Fruit fly (Drosophila melanogaster) whole organism, embryonic: Measurements from ENCODE around the gene AP-1-2beta.

Source experiments
- Bdp1 ChIP-seq: fragments of 200-800 bp; sonication (Bioruptor generic); optimal IDR thresholded peaks from 3 replicates; lab custom pipeline; 2016; ENCODE audit warnings: missing biosample characterization, missing genetic modification characterization
- CG1024 ChIP-seq: fragments of 200-800 bp; sonication (Bioruptor generic); IDR thresholded peaks from 2 replicates; pipeline ENCODE4 v1.3.6; 2022; ENCODE audit warnings: missing biosample characterization, missing genetic modification characterization
- CG12071 ChIP-seq: fragments of 200-800 bp; sonication (Bioruptor generic); optimal IDR thresholded peaks from 3 replicates; lab custom pipeline; 2018; ENCODE audit warnings: missing biosample characterization, mild to moderate bottlenecking, missing genetic modification characterization
- CG12299 ChIP-seq: fragments of 200-800 bp; sonication (Bioruptor generic); optimal IDR thresholded peaks from 2 replicates; lab custom pipeline; 2018; ENCODE audit warnings: missing biosample characterization, mild to moderate bottlenecking, missing genetic modification characterization
- CG15514 ChIP-seq: fragments of 200-800 bp; sonication (Bioruptor generic); optimal IDR thresholded peaks from 3 replicates; lab custom pipeline; 2017; ENCODE audit warnings: missing biosample characterization, missing genetic modification characterization, mild to moderate bottlenecking, moderate library complexity, missing genetic modification reagents
- CG16779 ChIP-seq: fragments of 200-800 bp; sonication (Bioruptor generic); IDR thresholded peaks from 2 replicates; pipeline ENCODE4 v1.3.6; 2022; ENCODE audit warnings: missing biosample characterization, missing genetic modification characterization
- CG17385 ChIP-seq: fragments of 200-800 bp; sonication (Bioruptor generic); optimal IDR thresholded peaks from 3 replicates; lab custom pipeline; 2018; ENCODE audit warnings: missing biosample characterization, mild to moderate bottlenecking, missing genetic modification characterization
- CG18764 ChIP-seq: fragments of 200-800 bp; sonication (Bioruptor generic); optimal IDR thresholded peaks from 3 replicates; lab custom pipeline; 2016; ENCODE audit warnings: missing biosample characterization, missing genetic modification characterization
- CG30403 ChIP-seq: fragments of 200-800 bp; sonication (Bioruptor generic); optimal IDR thresholded peaks from 3 replicates; lab custom pipeline; 2016; ENCODE audit warnings: missing biosample characterization, missing genetic modification characterization
- CG32532 ChIP-seq: fragments of 200-800 bp; sonication (Bioruptor generic); IDR thresholded peaks from 2 replicates; pipeline ENCODE4 v1.3.6; 2022; ENCODE audit warnings: missing biosample characterization, missing genetic modification characterization
- CG34224 ChIP-seq: fragments of 200-800 bp; sonication (Bioruptor generic); IDR thresholded peaks from 3 replicates; pipeline ENCODE4 v1.3.6; 2022; ENCODE audit warnings: missing biosample characterization, missing genetic modification characterization; ENCODE audit not compliant: partially characterized antibody
- CG34422 ChIP-seq: fragments of 200-800 bp; sonication (Bioruptor generic); IDR thresholded peaks from 3 replicates; pipeline ENCODE4 v1.3.6; 2022; ENCODE audit warnings: missing biosample characterization, missing genetic modification characterization
- CG3995 ChIP-seq: fragments of 200-800 bp; sonication (Bioruptor generic); optimal IDR thresholded peaks from 3 replicates; lab custom pipeline; 2016; ENCODE audit warnings: missing biosample characterization, missing genetic modification characterization
- CG8290 ChIP-seq, 3 experiments: fragments of 200-800 bp; sonication (Bioruptor generic); optimal IDR thresholded peaks; 2 replicates each; lab custom pipeline; 2016 to 2019; ENCODE audit warnings: missing biosample characterization in 3 of 3, missing genetic modification characterization in 3 of 3, mild to moderate bottlenecking in 2 of 3, moderate library complexity in 1 of 3
- CG9932 ChIP-seq: fragments of 200-800 bp; sonication (Bioruptor generic); IDR thresholded peaks from 2 replicates; pipeline ENCODE4 v1.3.6; 2022; ENCODE audit warnings: missing biosample characterization, missing genetic modification characterization
- CHES-1-like ChIP-seq: fragments of 200-800 bp; sonication (Bioruptor generic); optimal IDR thresholded peaks from 2 replicates; lab custom pipeline; 2016; ENCODE audit warnings: missing biosample characterization, missing genetic modification characterization
- CoRest ChIP-seq: fragments of 200-800 bp; sonication (Bioruptor generic); optimal IDR thresholded peaks from 3 replicates; lab custom pipeline; 2018; ENCODE audit warnings: missing biosample characterization, mild to moderate bottlenecking, missing genetic modification characterization, moderate library complexity
- Dip2 ChIP-seq: fragments of 200-800 bp; sonication (Bioruptor generic); IDR thresholded peaks from 2 replicates; pipeline ENCODE4 v1.3.6; 2022; ENCODE audit warnings: missing biosample characterization, missing genetic modification characterization
- Doc3 ChIP-seq: fragments of 200-800 bp; sonication (Bioruptor generic); IDR thresholded peaks from 3 replicates; pipeline ENCODE4 v1.3.6; 2022; ENCODE audit warnings: missing biosample characterization, missing genetic modification characterization; ENCODE audit not compliant: partially characterized antibody
- ERR ChIP-seq: fragments of 200-800 bp; sonication (Bioruptor generic); optimal IDR thresholded peaks from 2 replicates; lab custom pipeline; 2016; ENCODE audit warnings: missing biosample characterization, missing genetic modification characterization
- GATAe ChIP-seq: fragments of 200-800 bp; sonication (Bioruptor generic); conservative IDR thresholded peaks from 2 replicates; pipeline ENCODE4 v1.3.6; 2022; ENCODE audit warnings: missing biosample characterization, missing genetic modification characterization
- HmgD ChIP-seq: fragments of 200-800 bp; sonication (Bioruptor generic); optimal IDR thresholded peaks from 3 replicates; lab custom pipeline; 2016; ENCODE audit warnings: missing biosample characterization, missing genetic modification characterization
- HmgZ ChIP-seq: fragments of 200-800 bp; sonication (Bioruptor generic); optimal IDR thresholded peaks from 2 replicates; lab custom pipeline; 2018; ENCODE audit warnings: missing biosample characterization, mild to moderate bottlenecking, missing genetic modification characterization
- Hr39 ChIP-seq: fragments of >200 bp; optimal IDR thresholded peaks from 2 replicates; lab custom pipeline; 2017
- Myb ChIP-seq: fragments of 200-800 bp; sonication (Bioruptor generic); optimal IDR thresholded peaks from 2 replicates; lab custom pipeline; 2016; ENCODE audit warnings: missing biosample characterization, missing genetic modification characterization
- NFAT ChIP-seq: fragments of 200-800 bp; sonication (Bioruptor generic); IDR thresholded peaks from 2 replicates; pipeline ENCODE4 v1.3.6; 2022; ENCODE audit warnings: missing biosample characterization, missing genetic modification characterization
- Nf-YB ChIP-seq: fragments of 200-800 bp; sonication (Bioruptor generic); optimal IDR thresholded peaks from 3 replicates; lab custom pipeline; 2019; ENCODE audit warnings: missing biosample characterization, mild to moderate bottlenecking, missing genetic modification characterization, moderate library complexity
- Pdp1 ChIP-seq, 2 experiments: fragments of 200-800 bp; sonication (Bioruptor generic); optimal IDR thresholded peaks; 3 replicates each; lab custom pipeline; 2016; ENCODE audit warnings: missing biosample characterization in 2 of 2, missing genetic modification characterization in 2 of 2, mild to moderate bottlenecking in 1 of 2, moderate library complexity in 1 of 2
- Ssrp ChIP-seq: fragments of 200-800 bp; sonication (Bioruptor generic); optimal IDR thresholded peaks from 2 replicates; lab custom pipeline; 2018; ENCODE audit warnings: missing biosample characterization, mild to moderate bottlenecking, missing genetic modification characterization, moderate library complexity
- amos ChIP-seq: fragments of 200-800 bp; sonication (Bioruptor generic); IDR thresholded peaks from 2 replicates; pipeline ENCODE4 v1.3.6; 2022; ENCODE audit warnings: missing biosample characterization, missing genetic modification characterization; ENCODE audit not compliant: partially characterized antibody
- br ChIP-seq: fragments of >200 bp; optimal IDR thresholded peaks from 2 replicates; lab custom pipeline; 2017
- bsh ChIP-seq, 2 experiments: fragments of 200-800 bp; sonication (Bioruptor generic); optimal IDR thresholded peaks; 2 replicates each; lab custom pipeline; 2017 to 2018; ENCODE audit warnings: mild to moderate bottlenecking in 2 of 2, missing biosample characterization in 2 of 2, missing genetic modification characterization in 2 of 2, moderate library complexity in 1 of 2
- cad ChIP-seq: fragments of >200 bp; optimal IDR thresholded peaks from 2 replicates; lab custom pipeline; 2017; ENCODE audit warnings: missing biosample characterization, missing genetic modification characterization
- fd102C ChIP-seq: fragments of 200-800 bp; sonication (Bioruptor generic); optimal IDR thresholded peaks from 2 replicates; lab custom pipeline; 2018; ENCODE audit warnings: missing biosample characterization, mild to moderate bottlenecking, missing genetic modification characterization, moderate library complexity
- ftz-f1 ChIP-seq: fragments of 200-800 bp; sonication (Bioruptor generic); optimal IDR thresholded peaks from 2 replicates; lab custom pipeline; 2016; ENCODE audit warnings: missing biosample characterization, missing genetic modification characterization
- gfzf ChIP-seq: fragments of 200-800 bp; sonication (Bioruptor generic); optimal IDR thresholded peaks from 2 replicates; lab custom pipeline; 2016; ENCODE audit warnings: missing biosample characterization, mild to moderate bottlenecking, missing genetic modification characterization, moderate library complexity
- hth ChIP-seq: fragments of >200 bp; optimal IDR thresholded peaks from 2 replicates; lab custom pipeline; 2017; ENCODE audit warnings: inconsistent platforms
- kah ChIP-seq: fragments of 200-800 bp; sonication (Bioruptor generic); optimal IDR thresholded peaks from 2 replicates; lab custom pipeline; 2018; ENCODE audit warnings: missing biosample characterization, mild to moderate bottlenecking, missing genetic modification characterization
- knrl ChIP-seq: fragments of 200-800 bp; sonication (Bioruptor generic); IDR thresholded peaks from 3 replicates; pipeline ENCODE4 v1.3.6; 2022; ENCODE audit warnings: missing biosample characterization, missing genetic modification characterization; ENCODE audit not compliant: partially characterized antibody
- lov ChIP-seq, 2 experiments: fragments of 200-800 bp in 1 of 2; fragments of >200 bp in 1 of 2; sonication (Bioruptor generic) in 1 of 2; IDR thresholded peaks in 1 of 2; optimal IDR thresholded peaks in 1 of 2; 2 replicates in 1 of 2; 3 replicates in 1 of 2; pipeline versions ENCODE4 v1.3.6 to Lab custom; 2017 to 2022; ENCODE audit warnings: missing biosample characterization in 1 of 2, missing genetic modification characterization in 1 of 2
- mam ChIP-seq: fragments of 200-800 bp; sonication (Bioruptor generic); optimal IDR thresholded peaks from 3 replicates; lab custom pipeline; 2016; ENCODE audit warnings: missing biosample characterization, missing genetic modification characterization
- p53 ChIP-seq: fragments of 200-800 bp; sonication (Bioruptor generic); optimal IDR thresholded peaks from 2 replicates; lab custom pipeline; 2016; ENCODE audit warnings: missing biosample characterization, missing genetic modification characterization
- phol ChIP-seq: fragments of 200-800 bp; sonication (Bioruptor generic); optimal IDR thresholded peaks from 3 replicates; lab custom pipeline; 2018; ENCODE audit warnings: missing biosample characterization, mild to moderate bottlenecking, missing genetic modification characterization, moderate library complexity
- prd ChIP-seq, 3 experiments: fragments of >200 bp in 2 of 3; fragments of 200-800 bp in 1 of 3; sonication (Bioruptor generic) in 1 of 3; optimal IDR thresholded peaks in 2 of 3; IDR thresholded peaks in 1 of 3; 2 replicates in 2 of 3; 3 replicates in 1 of 3; pipeline versions ENCODE4 v1.3.6 to Lab custom; 2017 to 2022; ENCODE audit warnings: missing biosample characterization in 1 of 3, missing genetic modification characterization in 1 of 3
- pzg ChIP-seq: fragments of 200-800 bp; sonication (Bioruptor generic); optimal IDR thresholded peaks from 3 replicates; lab custom pipeline; 2018; ENCODE audit warnings: missing biosample characterization, mild to moderate bottlenecking, missing genetic modification characterization, moderate library complexity
- rib ChIP-seq: fragments of 200-800 bp; sonication (Bioruptor generic); IDR thresholded peaks from 2 replicates; pipeline ENCODE4 v1.3.6; 2022; ENCODE audit warnings: missing biosample characterization, missing genetic modification characterization
- sna ChIP-seq: fragments of 200-800 bp; sonication (Bioruptor generic); IDR thresholded peaks from 2 replicates; pipeline ENCODE4 v1.3.6; 2022; ENCODE audit warnings: missing biosample characterization, missing genetic modification characterization; ENCODE audit not compliant: partially characterized antibody
- sqz ChIP-seq: fragments of 200-800 bp; sonication (Bioruptor generic); optimal IDR thresholded peaks from 3 replicates; lab custom pipeline; 2018; ENCODE audit warnings: missing biosample characterization, mild to moderate bottlenecking, missing genetic modification characterization
- sr ChIP-seq: fragments of 200-800 bp; sonication (Bioruptor generic); IDR thresholded peaks from 3 replicates; pipeline ENCODE4 v1.3.6; 2022; ENCODE audit warnings: missing biosample characterization, missing genetic modification characterization
- sug ChIP-seq: fragments of 200-800 bp; optimal IDR thresholded peaks from 2 replicates; lab custom pipeline; 2019; ENCODE audit warnings: missing biosample characterization, mild to moderate bottlenecking, missing genetic modification characterization, moderate library complexity

The AP-1-2beta gene

dm6 chrX:19701611-19702010 is 29.2 kb upstream of the AP-1-2beta start, which contains the start of gene Tcs4 (continued):
- no peak for TF ChIP-seq CG32532 (GFP tag; lab: Robert Waterston, UW)
- peak in 1 of 2 experiments; percentile 33 for TF ChIP-seq bsh (GFP tag; optimal IDR thresholded peaks at IDR 0.05; lab: Kevin White, UChicago)
- no peak for TF ChIP-seq kah (GFP tag; lab: Kevin White, UChicago)
- TF ChIP-seq CoRest (tag; lab: Kevin White, UChicago) = peak; percentile 29
- TF ChIP-seq Nf-YB (GFP tag; lab: Kevin White, UChicago) = no peak
- TF ChIP-seq Bdp1 (GFP tag; lab: Kevin White, UChicago) = no peak
- TF ChIP-seq CG30403 = peak; percentile 44
- TF ChIP-seq GATAe (GFP tag; lab: Robert Waterston, UW) = no peak
- TF ChIP-seq sqz (GFP tag; lab: Kevin White, UChicago) = no peak
- no peak for TF ChIP-seq p53 (GFP tag; lab: Kevin White, UChicago)
- TF ChIP-seq prd (optimal IDR thresholded peaks at IDR 0.05; lab: Kevin White, UChicago) = no peak
- TF ChIP-seq prd (GFP tag; IDR thresholded peaks at IDR 0.05; lab: Robert Waterston, UW) = peak; percentile 26; the same call in 1 of the 3 replicates
- no peak for TF ChIP-seq fd102C (GFP tag; lab: Kevin White, UChicago)
- no peak for TF ChIP-seq CG16779 (GFP tag; lab: Robert Waterston, UW)
- TF ChIP-seq knrl (GFP tag; lab: Robert Waterston, UW) = peak; percentile 42; the same call in 1 of the 3 replicates
- TF ChIP-seq CG34422 = peak; percentile 34; the same call in 1 of the 3 replicates
- peak; percentile 99 for TF ChIP-seq CG18764 (GFP tag; lab: Kevin White, UChicago)
- TF ChIP-seq sna = peak; percentile 66; the same call in 1 of the 2 replicates
- TF ChIP-seq CG12299 (tag; lab: Kevin White, UChicago) = no peak
- TF ChIP-seq CG17385 = no peak
- TF ChIP-seq ERR (GFP tag; lab: Kevin White, UChicago) = no peak
- peak; percentile 5 for TF ChIP-seq Ssrp
- peak; percentile 16 for TF ChIP-seq CG15514
- TF ChIP-seq CHES-1-like (GFP tag; lab: Kevin White, UChicago) = no peak
- TF ChIP-seq gfzf (GFP tag; lab: Kevin White, UChicago) = peak; percentile 63

dm6 chrX:19704083-19704482 is 26.7 kb upstream of the AP-1-2beta start, which contains the start of the genes CG14230 and CG14232:
CG14230 (plus strand) TSS chrX:19704176.
CG14232 (minus strand) TSS chrX:19704259.
- TF ChIP-seq br (lab: Kevin White, UChicago) = no peak
- no peak for TF ChIP-seq NFAT (GFP tag; lab: Robert Waterston, UW)
- no peak for TF ChIP-seq cad (GFP tag; lab: Kevin White, UChicago)
- TF ChIP-seq Doc3 = no peak
- no peak for TF ChIP-seq CG12071 (GFP tag; lab: Kevin White, UChicago)
- no peak for TF ChIP-seq HmgD (GFP tag; lab: Kevin White, UChicago)
- no peak for TF ChIP-seq lov (optimal IDR thresholded peaks at IDR 0.05; lab: Kevin White, UChicago)
- TF ChIP-seq lov (GFP tag; IDR thresholded peaks at IDR 0.05; lab: Robert Waterston, UW) = no peak
- TF ChIP-seq Dip2 (GFP tag; lab: Robert Waterston, UW) = no peak
- TF ChIP-seq amos (GFP tag; lab: Robert Waterston, UW) = no peak
- TF ChIP-seq rib (GFP tag; lab: Robert Waterston, UW) = no peak
- TF ChIP-seq Pdp1 (GFP tag; optimal IDR thresholded peaks at IDR 0.05; lab: Kevin White, UChicago) = peak in 1 of 2 experiments; percentile 28
- peak; percentile 22 for TF ChIP-seq Myb
- TF ChIP-seq CG3995 (GFP tag; lab: Kevin White, UChicago) = no peak
- no peak for TF ChIP-seq hth
- no peak for TF ChIP-seq CG9932 (GFP tag; lab: Robert Waterston, UW)
- TF ChIP-seq CG34224 (GFP tag; lab: Robert Waterston, UW) = peak; percentile 56; the same call in 2 of the 3 replicates
- no peak for TF ChIP-seq CG1024 (GFP tag; lab: Robert Waterston, UW)
- no peak for TF ChIP-seq Hr39 (lab: Kevin White, UChicago)
- no peak for TF ChIP-seq mam (GFP tag; lab: Kevin White, UChicago)
- TF ChIP-seq HmgZ = peak; percentile 17
- peak; percentile 19 for TF ChIP-seq sug
- TF ChIP-seq CG32532 (GFP tag; lab: Robert Waterston, UW) = no peak
- TF ChIP-seq sr (GFP tag; lab: Robert Waterston, UW) = no peak
- no peak for TF ChIP-seq ftz-f1 (GFP tag; lab: Kevin White, UChicago)
- peak; percentile 1 for TF ChIP-seq CG8290 (GFP tag; optimal IDR thresholded peaks at IDR 0.05; lab: Kevin White, UChicago)
- TF ChIP-seq CG8290 (tag; optimal IDR thresholded peaks at IDR 0.05; lab: Kevin White, UChicago) = no peak
- TF ChIP-seq pzg = peak; percentile 70
- TF ChIP-seq phol = peak; percentile 24
- no peak for TF ChIP-seq GATAe (GFP tag; lab: Robert Waterston, UW)
